Worm (Caenorhabditis elegans): ENCODE data around the gene mdt-6.

- TF ChIP-seq klf-2 (GFP tag; conservative IDR thresholded peaks at IDR 0.05) (no peak), flt-1 (GFP tag; IDR thresholded peaks at IDR 0.05) (no peak), ref-1 (GFP tag; conservative IDR thresholded peaks at IDR 0.05) (no peak), ztf-29 (GFP tag; IDR thresholded peaks at IDR 0.05) (no peak), ztf-23 (GFP tag; IDR thresholded peaks at IDR 0.05) (no peak), med-1 (GFP tag; optimal IDR thresholded peaks at IDR 0.05; ENCODE audit: insufficient read depth) (no peak), tab-1 (GFP tag; IDR thresholded peaks at IDR 0.05) (no peak)
Observed at ce11 chrV:7022981-7023380, 36.4 kb downstream of the mdt-6 start.
